Fruit fly (Drosophila melanogaster): ENCODE results near the gene Coprox.
A peak's percentile ranks its signal among the peaks of the same experiment; 100 is the strongest.

Gene Coprox

dm6 chr2L:6967422-6968012, 3.3 kb downstream of the Coprox start, which contains the start of gene Sumo (continued):
- TF ChIP-seq abd-A (tag; optimal IDR thresholded peaks at IDR 0.05) (no peak), Tbp (GFP tag; optimal IDR thresholded peaks at IDR 0.05) (no peak), CG30020 (tag; optimal IDR thresholded peaks at IDR 0.05) (peak; percentile 69), fru (optimal IDR thresholded peaks at IDR 0.05) (no peak), Lpt (GFP tag; optimal IDR thresholded peaks at IDR 0.05) (no peak), ato (GFP tag; IDR thresholded peaks at IDR 0.05; ENCODE audit: partially characterized antibody) (peak; percentile 100), kah (GFP tag; optimal IDR thresholded peaks at IDR 0.05) (no peak), CG8359 (GFP tag; optimal IDR thresholded peaks at IDR 0.05; ENCODE audit: borderline replicate concordance) (no peak), Dp (GFP tag; optimal IDR thresholded peaks at IDR 0.05) (peak; percentile 15), odd (GFP tag; optimal IDR thresholded peaks at IDR 0.05) (no peak), pho (GFP tag; optimal IDR thresholded peaks at IDR 0.05) (no peak), org-1 (GFP tag; optimal IDR thresholded peaks at IDR 0.05) (no peak), CG4730 (GFP tag; IDR thresholded peaks at IDR 0.05) (no peak), sisA (GFP tag; IDR thresholded peaks at IDR 0.05) (0 out of 2 replicates have a peak, but pooled peaks have one; percentile 3), CG12071 (GFP tag; optimal IDR thresholded peaks at IDR 0.05) (no peak), onecut (GFP tag; IDR thresholded peaks at IDR 0.05) (no peak), az2 (GFP tag; optimal IDR thresholded peaks at IDR 0.05) (peak; percentile 9), zfh2 (GFP tag; optimal IDR thresholded peaks at IDR 0.05) (no peak), sob (GFP tag; IDR thresholded peaks at IDR 0.05) (peak; percentile 31; the same call in 1 of the 2 replicates), salm (tag; optimal IDR thresholded peaks at IDR 0.05) (no peak), otp (GFP tag; IDR thresholded peaks at IDR 0.05) (no peak), cad (GFP tag; optimal IDR thresholded peaks at IDR 0.05) (no peak), sug (tag; optimal IDR thresholded peaks at IDR 0.05) (peak; percentile 23), CG4854 (GFP tag; optimal IDR thresholded peaks at IDR 0.05) (no peak), CG6765 (GFP tag; optimal IDR thresholded peaks at IDR 0.05) (no peak), Dbx (GFP tag; IDR thresholded peaks at IDR 0.05) (peak; percentile 59; the same call in 2 of the 3 replicates), B-H1 (GFP tag; IDR thresholded peaks at IDR 0.05) (no peak), cwo (GFP tag; optimal IDR thresholded peaks at IDR 0.05) (no peak), CG12104 (GFP tag; optimal IDR thresholded peaks at IDR 0.05) (no peak), cato (GFP tag; optimal IDR thresholded peaks at IDR 0.05; ENCODE audit: borderline replicate concordance) (no peak), unc-4 (GFP tag; IDR thresholded peaks at IDR 0.05; ENCODE audit: partially characterized antibody) (peak; percentile 93), CG13296 (GFP tag; optimal IDR thresholded peaks at IDR 0.05) (no peak), amos (GFP tag; IDR thresholded peaks at IDR 0.05; ENCODE audit: partially characterized antibody) (peak; percentile 100), toy (GFP tag; IDR thresholded peaks at IDR 0.05) (no peak), CG8290 (GFP tag; optimal IDR thresholded peaks at IDR 0.05) (peak; percentile 17), CG8290 (tag; optimal IDR thresholded peaks at IDR 0.05) (peak in 1 of 2 experiments; percentile 80), CG9817 (tag; optimal IDR thresholded peaks at IDR 0.05) (peak; percentile 27), CG31388 (GFP tag; optimal IDR thresholded peaks at IDR 0.05) (no peak), CG9932 (GFP tag; IDR thresholded peaks at IDR 0.05) (peak; percentile 93), CG17568 (GFP tag; optimal IDR thresholded peaks at IDR 0.05) (no peak), jigr1 (GFP tag; IDR thresholded peaks at IDR 0.05) (no peak), CG6272 (GFP tag; IDR thresholded peaks at IDR 0.05) (peak; percentile 80), CG11560 (tag; IDR thresholded peaks at IDR 0.05) (peak; percentile 16; the same call in 1 of the 3 replicates), CG2120 (GFP tag; optimal IDR thresholded peaks at IDR 0.05) (no peak), bbx (GFP tag; IDR thresholded peaks at IDR 0.05; ENCODE audit: partially characterized antibody) (peak; percentile 100), CG34376 (GFP tag; optimal IDR thresholded peaks at IDR 0.05) (no peak), Poxn (GFP tag; IDR thresholded peaks at IDR 0.05) (no peak), CG7745 (tag; optimal IDR thresholded peaks at IDR 0.05) (no peak), Fer2 (tag; optimal IDR thresholded peaks at IDR 0.05) (no peak), CoRest (tag; optimal IDR thresholded peaks at IDR 0.05) (peak; percentile 35), Taf1 (GFP tag; IDR thresholded peaks at IDR 0.05) (0 out of 2 replicates have a peak, but pooled peaks have one; percentile 12)
